Worm (Caenorhabditis elegans) whole organism, young adult: ENCODE measurements around the gene M110.3.
A peak's percentile ranks its signal among the peaks of the same experiment; 100 is the strongest.

Experiments
- B0035.1 ChIP-seq: sonication (generic microtip); optimal IDR thresholded peaks from 2 replicates; lab custom pipeline; 2016; ENCODE audit warnings: missing genetic modification characterization, mild to moderate bottlenecking, missing compliant biosample characterization, missing genotype, missing genetic modification reagents
- F10E7.11 ChIP-seq: sonication (generic microtip); optimal IDR thresholded peaks from 2 replicates; lab custom pipeline; 2017; ENCODE audit warnings: mild to moderate bottlenecking, missing genetic modification characterization, moderate library complexity, missing compliant biosample characterization
- F23B12.7 ChIP-seq: sonication (generic microtip); optimal IDR thresholded peaks from 2 replicates; lab custom pipeline; 2017; ENCODE audit warnings: missing genetic modification characterization, mild to moderate bottlenecking, missing compliant biosample characterization, antibody characterized with exemption, moderate library complexity; ENCODE audit not compliant: insufficient read depth
- F39B2.1 ChIP-seq: fragments of 200-800 bp; sonication (Bioruptor generic); IDR thresholded peaks from 2 replicates; pipeline ENCODE4 v1.3.6; 2022; ENCODE audit warnings: missing genetic modification reagents, missing genetic modification characterization, missing compliant biosample characterization
- F49E8.2 ChIP-seq: sonication (generic microtip); optimal IDR thresholded peaks from 3 replicates; lab custom pipeline; 2017; ENCODE audit warnings: missing genetic modification characterization, mild to moderate bottlenecking, missing compliant biosample characterization, antibody characterized with exemption, moderate library complexity; ENCODE audit not compliant: insufficient read depth
- F52B5.7 ChIP-seq: sonication (generic microtip); optimal IDR thresholded peaks from 2 replicates; lab custom pipeline; 2016; ENCODE audit warnings: mild to moderate bottlenecking, missing genetic modification characterization, missing compliant biosample characterization
- F57A8.1 ChIP-seq: fragments of 200-800 bp; sonication (Bioruptor generic); optimal IDR thresholded peaks from 2 replicates; lab custom pipeline; 2018; ENCODE audit warnings: mild to moderate bottlenecking, missing genetic modification characterization, moderate library complexity, missing compliant biosample characterization
- Y79H2A.3 ChIP-seq: fragments of 200-800 bp; sonication (Bioruptor generic); conservative IDR thresholded peaks from 2 replicates; pipeline ENCODE4 v1.3.6; 2022; ENCODE audit warnings: missing genetic modification reagents, missing genetic modification characterization, missing compliant biosample characterization
- ZK185.1 ChIP-seq: sonication (generic microtip); optimal IDR thresholded peaks from 2 replicates; lab custom pipeline; 2016; ENCODE audit warnings: mild to moderate bottlenecking, missing genetic modification characterization, missing compliant biosample characterization; ENCODE audit not compliant: poor library complexity, severe bottlenecking
- atf-7 ChIP-seq: sonication (generic microtip); optimal IDR thresholded peaks from 2 replicates; lab custom pipeline; 2017; ENCODE audit warnings: mild to moderate bottlenecking, missing genetic modification characterization, missing compliant biosample characterization
- ceh-100 ChIP-seq: fragments of 200-800 bp; sonication (Bioruptor generic); IDR thresholded peaks from 2 replicates; pipeline ENCODE4 v1.3.6; 2022; ENCODE audit warnings: missing genetic modification reagents, missing genetic modification characterization, missing compliant biosample characterization
- ceh-79 ChIP-seq: sonication (generic microtip); optimal IDR thresholded peaks from 2 replicates; lab custom pipeline; 2017; ENCODE audit warnings: mild to moderate bottlenecking, missing genetic modification characterization, missing compliant biosample characterization
- ceh-91 ChIP-seq: fragments of 200-800 bp; sonication (Bioruptor generic); IDR thresholded peaks from 2 replicates; pipeline ENCODE4 v1.3.6; 2022; ENCODE audit warnings: missing genetic modification reagents, missing genetic modification characterization, missing compliant biosample characterization
- dox-1 ChIP-seq: fragments of 200-800 bp; sonication (Bioruptor generic); IDR thresholded peaks from 2 replicates; pipeline ENCODE4 v1.3.6; 2022; ENCODE audit warnings: missing genetic modification reagents, missing genetic modification characterization, missing compliant biosample characterization
- dpl-1 ChIP-seq: fragments of 150-350 bp; optimal IDR thresholded peaks from 2 replicates; lab custom pipeline; 2014; ENCODE audit warnings: missing biosample characterization, missing genetic modification reagents, missing genetic modification characterization
- ets-4 ChIP-seq: fragments of 200-800 bp; sonication (Bioruptor generic); optimal IDR thresholded peaks from 2 replicates; lab custom pipeline; 2018; ENCODE audit warnings: mild to moderate bottlenecking, missing genetic modification characterization, missing compliant biosample characterization
- hmg-1.2 ChIP-seq: fragments of 200-800 bp; sonication (Bioruptor generic); IDR thresholded peaks from 2 replicates; pipeline ENCODE4 v1.3.6; 2022; ENCODE audit warnings: missing genetic modification reagents, missing genetic modification characterization, missing compliant biosample characterization
- hmg-20 ChIP-seq: fragments of 200-800 bp; sonication (Bioruptor generic); IDR thresholded peaks from 2 replicates; pipeline ENCODE4 v1.3.6; 2022; ENCODE audit warnings: missing genetic modification reagents, missing genetic modification characterization, missing compliant biosample characterization
- let-607 ChIP-seq, 2 experiments: fragments of 200-800 bp in 1 of 2; sonication (Bioruptor generic) in 1 of 2; sonication (generic microtip) in 1 of 2; optimal IDR thresholded peaks; 2 replicates each; lab custom pipeline; 2016 to 2018; ENCODE audit warnings: mild to moderate bottlenecking in 2 of 2, missing compliant biosample characterization in 2 of 2, missing genetic modification characterization in 2 of 2, moderate library complexity in 2 of 2, missing genotype in 1 of 2
- lin-40 ChIP-seq: sonication (generic microtip); optimal IDR thresholded peaks from 2 replicates; lab custom pipeline; 2016; ENCODE audit warnings: missing genetic modification characterization, mild to moderate bottlenecking, missing compliant biosample characterization, missing genotype, missing genetic modification reagents
- lsy-27 ChIP-seq: sonication (generic microtip); optimal IDR thresholded peaks from 2 replicates; lab custom pipeline; 2017; ENCODE audit warnings: missing genetic modification characterization, mild to moderate bottlenecking, missing compliant biosample characterization, antibody characterized with exemption, missing genotype, borderline replicate concordance; ENCODE audit not compliant: insufficient read depth
- madf-10 ChIP-seq: sonication (generic microtip); optimal IDR thresholded peaks from 2 replicates; lab custom pipeline; 2016; ENCODE audit warnings: mild to moderate bottlenecking, missing genetic modification characterization, missing compliant biosample characterization
- madf-6 ChIP-seq: fragments of 200-800 bp; sonication (Bioruptor generic); IDR thresholded peaks from 2 replicates; pipeline ENCODE4 v1.3.6; 2022; ENCODE audit warnings: missing genetic modification reagents, missing genetic modification characterization, missing compliant biosample characterization
- nfya-1 ChIP-seq: sonication (generic microtip); optimal IDR thresholded peaks from 2 replicates; lab custom pipeline; 2017; ENCODE audit warnings: antibody characterized with exemption, missing compliant biosample characterization, missing genetic modification characterization, borderline replicate concordance; ENCODE audit not compliant: insufficient read depth
- nhr-80 ChIP-seq: sonication (generic microtip); optimal IDR thresholded peaks from 2 replicates; lab custom pipeline; 2016; ENCODE audit warnings: missing genetic modification characterization, missing compliant biosample characterization
- snpc-1.1 ChIP-seq: sonication (generic microtip); optimal IDR thresholded peaks from 2 replicates; lab custom pipeline; 2017; ENCODE audit warnings: missing genetic modification characterization, mild to moderate bottlenecking, missing compliant biosample characterization, antibody characterized with exemption, moderate library complexity, missing genotype, missing genetic modification reagents; ENCODE audit not compliant: insufficient read depth
- somi-1 ChIP-seq: fragments of 200-800 bp; sonication (Bioruptor generic); optimal IDR thresholded peaks from 2 replicates; lab custom pipeline; 2018; ENCODE audit warnings: mild to moderate bottlenecking, missing genetic modification characterization, missing compliant biosample characterization
- tbp1 ChIP-seq: fragments of 200-800 bp; sonication (Bioruptor generic); optimal IDR thresholded peaks from 2 replicates; lab custom pipeline; 2018; ENCODE audit warnings: mild to moderate bottlenecking, missing genetic modification characterization, missing compliant biosample characterization
- tlf-1 ChIP-seq: fragments of 200-800 bp; sonication (Bioruptor generic); optimal IDR thresholded peaks from 2 replicates; lab custom pipeline; 2018; ENCODE audit warnings: mild to moderate bottlenecking, missing genetic modification characterization, missing compliant biosample characterization
- unc-62 ChIP-seq: fragments of 150-350 bp; optimal IDR thresholded peaks from 2 replicates; lab custom pipeline; 2014; ENCODE audit warnings: missing biosample characterization, missing genetic modification reagents, missing genetic modification characterization
- xnd-1 ChIP-seq: sonication (generic microtip); optimal IDR thresholded peaks from 2 replicates; lab custom pipeline; 2016; ENCODE audit warnings: missing genotype, missing genetic modification reagents, missing genetic modification characterization, missing compliant biosample characterization
- zfh-2 ChIP-seq: fragments of 200-800 bp; sonication (Bioruptor generic); conservative IDR thresholded peaks from 2 replicates; pipeline ENCODE4 v1.3.6; 2022; ENCODE audit warnings: missing genetic modification reagents, missing genetic modification characterization, missing compliant biosample characterization
- ztf-18 ChIP-seq: sonication (generic microtip); optimal IDR thresholded peaks from 2 replicates; lab custom pipeline; 2016; ENCODE audit warnings: missing genotype, mild to moderate bottlenecking, missing genetic modification characterization, missing compliant biosample characterization
- ztf-22 ChIP-seq: fragments of 200-800 bp; sonication (Bioruptor generic); optimal IDR thresholded peaks from 2 replicates; lab custom pipeline; 2018; ENCODE audit warnings: mild to moderate bottlenecking, missing genetic modification characterization, moderate library complexity, missing compliant biosample characterization
- ztf-25 ChIP-seq: fragments of 200-800 bp; sonication (Bioruptor generic); IDR thresholded peaks from 2 replicates; pipeline ENCODE4 v1.3.6; 2022; ENCODE audit warnings: missing genetic modification reagents, missing genetic modification characterization, missing compliant biosample characterization
- ztf-26 ChIP-seq: sonication (generic microtip); optimal IDR thresholded peaks from 2 replicates; lab custom pipeline; 2017; ENCODE audit warnings: missing genetic modification characterization, missing compliant biosample characterization

Gene M110.3

DNA sequence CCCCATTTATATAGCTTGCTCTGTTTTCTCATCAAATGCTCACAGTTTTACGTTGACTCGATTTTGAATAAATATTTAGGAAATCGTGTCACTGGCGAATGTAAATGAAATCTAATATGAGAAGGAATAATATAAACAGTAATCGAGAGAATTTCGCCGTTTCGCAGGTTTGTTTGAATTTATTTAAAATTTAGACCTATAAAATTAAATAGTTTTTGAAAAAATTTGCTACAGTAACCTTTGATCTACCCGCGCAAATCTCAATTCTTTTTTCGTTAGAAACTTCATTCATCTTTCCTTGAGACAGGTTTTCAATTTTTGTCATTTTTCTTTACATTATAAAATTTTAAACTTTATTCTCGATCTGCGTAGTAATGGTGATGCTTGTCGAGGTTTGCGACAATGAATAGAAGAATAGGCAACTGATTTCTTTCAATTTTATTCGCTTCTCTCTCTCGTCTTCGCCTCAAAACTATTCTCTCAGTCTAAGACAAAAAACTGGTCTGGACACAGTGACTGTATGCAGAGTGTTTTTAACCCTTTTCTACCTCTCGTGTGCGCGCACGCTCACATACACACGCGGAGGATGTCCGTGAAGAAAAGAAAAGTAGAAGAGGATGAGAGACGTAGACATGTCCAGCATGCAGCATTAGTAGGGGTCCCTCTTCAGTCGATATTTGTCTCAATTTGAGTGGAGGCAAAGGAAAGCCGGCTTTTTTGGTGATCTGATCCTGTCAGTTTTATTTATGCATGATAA is 6.1 kb upstream of the M110.3 start, which contains the start of gene dab-1 (continued):
- TF ChIP-seq B0035.1 (tag; lab: Kevin White, UChicago) (no peak), xnd-1 (peak; percentile 79), dpl-1 (GFP tag; lab: Kevin White, UChicago) (peak; percentile 54), ztf-25 (no peak), F23B12.7 (tag; lab: Kevin White, UChicago) (peak; percentile 5), ets-4 (GFP tag; lab: Kevin White, UChicago) (no peak), F49E8.2 (tag; lab: Kevin White, UChicago) (no peak), madf-6 (peak; percentile 94), ZK185.1 (tag; lab: Kevin White, UChicago) (no peak), madf-10 (tag; lab: Kevin White, UChicago) (no peak), snpc-1.1 (tag; lab: Kevin White, UChicago) (no peak), zfh-2 (GFP tag; lab: Robert Waterston, UW) (no peak), F39B2.1 (GFP tag; lab: Robert Waterston, UW) (no peak)

ce11 chrII:8220267-8220666 is 3.9 kb upstream of the M110.3 start:
- TF ChIP-seq tbp1 (GFP tag; lab: Kevin White, UChicago) (no peak), ceh-100 (GFP tag; lab: Robert Waterston, UW) (no peak), lsy-27 (tag; lab: Kevin White, UChicago) (no peak), hmg-20 (GFP tag; lab: Robert Waterston, UW) (no peak), atf-7 (tag; lab: Kevin White, UChicago) (no peak), let-607 (tag; optimal IDR thresholded peaks at IDR 0.05; lab: Kevin White, UChicago) (no peak), ztf-22 (no peak), F39B2.1 (GFP tag; lab: Robert Waterston, UW) (no peak), B0035.1 (tag; lab: Kevin White, UChicago) (no peak), lin-40 (no peak), ztf-26 (no peak), hmg-1.2 (no peak)

ce11 chrII:8218266-8218665 is 1.9 kb upstream of the M110.3 start:
- no peak for TF ChIP-seq lin-40
- no peak for TF ChIP-seq hmg-1.2
- no peak for TF ChIP-seq tlf-1 (GFP tag; lab: Kevin White, UChicago)
- TF ChIP-seq ceh-91 (GFP tag; lab: Robert Waterston, UW), result no peak
- no peak for TF ChIP-seq ztf-22

ce11 chrII:8216922-8217321 is 506 bp upstream of the M110.3 start, which contains the start of gene ifg-1:
ifg-1 (plus strand) TSS chrII:8217222.
- TF ChIP-seq dox-1 (GFP tag; lab: Robert Waterston, UW) (no peak), F10E7.11 (tag; lab: Kevin White, UChicago) (no peak), ztf-18 (tag; lab: Kevin White, UChicago) (no peak), ceh-91 (GFP tag; lab: Robert Waterston, UW) (no peak), unc-62 (GFP tag; lab: Kevin White, UChicago) (no peak), somi-1 (no peak), ZK185.1 (tag; lab: Kevin White, UChicago) (no peak), lin-40 (no peak), Y79H2A.3 (GFP tag; lab: Robert Waterston, UW) (no peak), nfya-1 (tag; lab: Kevin White, UChicago) (no peak), nhr-80 (tag; lab: Kevin White, UChicago) (no peak), F57A8.1 (GFP tag; lab: Kevin White, UChicago) (no peak), ceh-79 (no peak), F52B5.7 (tag; lab: Kevin White, UChicago) (no peak)
